Worm (Caenorhabditis elegans) whole organism, early embryonic: ENCODE measurements around the gene lips-11.

Source experiments
- aly-1 ChIP-seq: sonication (generic microtip); optimal IDR thresholded peaks from 2 replicates; lab custom pipeline; 2016; ENCODE audit warnings: missing genetic modification characterization, missing compliant biosample characterization
- ama-1 ChIP-seq: fragments of 150-350 bp; optimal IDR thresholded peaks from 2 replicates; lab custom pipeline; 2014
- ceh-36 ChIP-seq: sonication (generic microtip); optimal IDR thresholded peaks from 2 replicates; lab custom pipeline; 2016; ENCODE audit warnings: missing genetic modification characterization, inconsistent platforms, missing compliant biosample characterization
- ets-7 ChIP-seq: sonication (generic microtip); optimal IDR thresholded peaks from 2 replicates; lab custom pipeline; 2016; ENCODE audit warnings: missing genotype, missing genetic modification characterization, missing compliant biosample characterization
- flt-1 ChIP-seq: fragments of 200-800 bp; sonication (Bioruptor generic); IDR thresholded peaks from 2 replicates; pipeline ENCODE4 v1.3.6; 2022; ENCODE audit warnings: missing genetic modification characterization, missing compliant biosample characterization
- hmbx-1 ChIP-seq: sonication (generic microtip); optimal IDR thresholded peaks from 2 replicates; lab custom pipeline; 2016; ENCODE audit warnings: mild to moderate bottlenecking, missing genetic modification characterization, missing compliant biosample characterization
- hmg-4 ChIP-seq: fragments of 200-800 bp; sonication (Bioruptor generic); optimal IDR thresholded peaks from 2 replicates; lab custom pipeline; 2018; ENCODE audit warnings: mild to moderate bottlenecking, missing genetic modification characterization, missing compliant biosample characterization
- hnd-1 ChIP-seq: sonication (generic microtip); optimal IDR thresholded peaks from 2 replicates; lab custom pipeline; 2016; ENCODE audit warnings: missing genetic modification characterization, missing compliant biosample characterization
- scrt-1 ChIP-seq: fragments of 200-800 bp; sonication (Bioruptor generic); IDR thresholded peaks from 2 replicates; pipeline ENCODE4 v1.3.6; 2022; ENCODE audit warnings: missing genetic modification characterization, missing compliant biosample characterization
- sea-1 ChIP-seq: fragments of 200-800 bp; sonication (Bioruptor generic); conservative IDR thresholded peaks from 2 replicates; pipeline ENCODE4 v1.3.6; 2022; ENCODE audit warnings: missing genetic modification characterization, missing compliant biosample characterization
- tbx-37 ChIP-seq: fragments of 200-800 bp; sonication (Bioruptor generic); conservative IDR thresholded peaks from 2 replicates; pipeline ENCODE4 v1.3.6; 2022; ENCODE audit warnings: missing genetic modification reagents, missing genetic modification characterization, missing compliant biosample characterization

DNA sequence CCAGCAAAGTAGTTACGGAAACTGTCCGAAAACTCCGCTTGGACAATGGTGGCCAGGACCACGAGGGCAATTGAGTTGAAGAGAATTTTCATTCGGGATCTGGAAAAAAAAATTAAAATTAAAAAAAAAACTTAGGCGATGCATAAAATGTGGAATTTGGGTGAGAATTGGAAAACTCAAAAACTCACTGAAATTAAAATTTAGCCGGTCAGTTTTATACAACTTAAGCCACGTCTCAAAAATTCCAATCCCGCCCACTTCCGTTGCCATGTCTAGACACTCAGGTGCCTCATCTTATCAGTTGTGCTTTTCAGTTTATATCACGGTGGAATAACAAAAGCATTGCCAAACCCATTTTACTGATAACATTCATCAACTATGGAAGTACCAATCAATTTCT, at the start of gene lips-11:
- TF ChIP-seq ama-1 (lab: Kevin White, UChicago), result no peak
- TF ChIP-seq flt-1 (GFP tag; lab: Robert Waterston, UW), result no peak
- TF ChIP-seq hnd-1 (tag; lab: Kevin White, UChicago), result no peak
- no peak for TF ChIP-seq hmg-4 (GFP tag; lab: Kevin White, UChicago)
- no peak for TF ChIP-seq scrt-1 (GFP tag; lab: Robert Waterston, UW)
- TF ChIP-seq sea-1, result no peak
- no peak for TF ChIP-seq aly-1
- TF ChIP-seq tbx-37 (GFP tag; lab: Robert Waterston, UW), result no peak
- no peak for TF ChIP-seq ets-7 (tag; lab: Kevin White, UChicago)
- TF ChIP-seq hmbx-1 (tag; lab: Kevin White, UChicago), result no peak
- no peak for TF ChIP-seq ceh-36 (tag; lab: Kevin White, UChicago)
